Worm (Caenorhabditis elegans): ENCODE results near the gene F22B8.3.

DNA sequence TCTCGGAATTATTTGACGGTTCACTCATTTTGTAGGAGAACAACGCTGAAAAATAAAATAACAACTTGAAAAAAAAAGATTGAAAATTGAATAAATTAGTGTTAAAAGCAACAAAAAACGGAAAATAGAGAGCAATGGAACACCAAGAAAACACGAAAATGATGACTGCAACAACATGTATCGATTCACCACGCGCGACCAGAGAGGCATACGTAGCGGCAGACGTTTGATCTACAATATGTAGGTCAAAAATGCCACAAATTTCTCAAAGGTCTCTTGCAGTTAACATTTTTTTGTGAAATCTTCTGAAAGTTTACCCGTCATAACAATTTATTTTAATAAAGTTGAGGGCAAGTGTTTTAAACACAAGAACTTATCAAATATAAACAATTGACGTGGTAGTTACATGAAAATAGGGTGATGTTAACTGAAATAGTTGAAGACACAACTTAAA, 33.7 kb upstream of the F22B8.3 start, which contains the start of gene F14H3.5:
- TF ChIP-seq dao-5 (tag; optimal IDR thresholded peaks at IDR 0.05) (no peak), him-1 (tag; optimal IDR thresholded peaks at IDR 0.05) (no peak)

All from whole organism, L4/young adult.